Fruit fly (Drosophila melanogaster) whole organism, embryonic: Measurements from ENCODE around the gene Enoph.

ENCODE experiments used
- Atf-2 ChIP-seq: fragments of 200-800 bp; sonication (Bioruptor generic); optimal IDR thresholded peaks from 2 replicates; lab custom pipeline; 2016; ENCODE audit warnings: missing biosample characterization, missing genetic modification characterization
- Bteb2 ChIP-seq: fragments of 200-800 bp; sonication (Bioruptor generic); optimal IDR thresholded peaks from 2 replicates; lab custom pipeline; 2016; ENCODE audit warnings: missing biosample characterization, missing genetic modification characterization
- C15 ChIP-seq: fragments of 200-800 bp; sonication (Bioruptor generic); IDR thresholded peaks from 3 replicates; pipeline ENCODE4 v1.3.6; 2022; ENCODE audit warnings: missing biosample characterization, missing genetic modification characterization
- CG10979 ChIP-seq: fragments of 200-800 bp; sonication (Bioruptor generic); optimal IDR thresholded peaks from 2 replicates; lab custom pipeline; 2018; ENCODE audit warnings: missing biosample characterization, mild to moderate bottlenecking, missing genetic modification characterization, moderate library complexity
- CG12769 ChIP-seq: fragments of 200-800 bp; sonication (Bioruptor generic); optimal IDR thresholded peaks from 2 replicates; lab custom pipeline; 2019; ENCODE audit warnings: missing biosample characterization, mild to moderate bottlenecking, missing genetic modification characterization, moderate library complexity
- CG12942 ChIP-seq: fragments of 200-800 bp; sonication (Bioruptor generic); optimal IDR thresholded peaks from 3 replicates; lab custom pipeline; 2016; ENCODE audit warnings: missing biosample characterization, missing genetic modification characterization
- CG13624 ChIP-seq: fragments of 200-800 bp; sonication (Bioruptor generic); optimal IDR thresholded peaks from 2 replicates; lab custom pipeline; 2016; ENCODE audit warnings: missing biosample characterization, missing genetic modification characterization
- CG16779 ChIP-seq: fragments of 200-800 bp; sonication (Bioruptor generic); IDR thresholded peaks from 2 replicates; pipeline ENCODE4 v1.3.6; 2022; ENCODE audit warnings: missing biosample characterization, missing genetic modification characterization
- CG18262 ChIP-seq: fragments of 200-800 bp; optimal IDR thresholded peaks from 3 replicates; lab custom pipeline; 2019; ENCODE audit warnings: missing biosample characterization, mild to moderate bottlenecking, missing genetic modification characterization, moderate library complexity
- CG3163 ChIP-seq: fragments of 200-800 bp; sonication (Bioruptor generic); optimal IDR thresholded peaks from 3 replicates; lab custom pipeline; 2016; ENCODE audit warnings: missing biosample characterization, missing genetic modification characterization
- CG34422 ChIP-seq: fragments of 200-800 bp; sonication (Bioruptor generic); IDR thresholded peaks from 3 replicates; pipeline ENCODE4 v1.3.6; 2022; ENCODE audit warnings: missing biosample characterization, missing genetic modification characterization
- CG42726 ChIP-seq: fragments of 200-800 bp; sonication (Bioruptor generic); IDR thresholded peaks from 2 replicates; pipeline ENCODE4 v1.3.6; 2022; ENCODE audit warnings: missing biosample characterization, missing genetic modification characterization; ENCODE audit not compliant: partially characterized antibody
- CG4617 ChIP-seq: fragments of 200-800 bp; sonication (Bioruptor generic); optimal IDR thresholded peaks from 3 replicates; lab custom pipeline; 2016; ENCODE audit warnings: missing biosample characterization, missing genetic modification characterization, borderline replicate concordance
- CG4707 ChIP-seq: fragments of 200-800 bp; sonication (Bioruptor generic); optimal IDR thresholded peaks from 2 replicates; lab custom pipeline; 2018; ENCODE audit warnings: missing biosample characterization, mild to moderate bottlenecking, missing genetic modification characterization, moderate library complexity
- CG4854 ChIP-seq: fragments of 200-800 bp; sonication (Bioruptor generic); optimal IDR thresholded peaks from 2 replicates; lab custom pipeline; 2016; ENCODE audit warnings: missing biosample characterization, missing genetic modification characterization, inconsistent platforms
- CG6254 ChIP-seq: fragments of 200-800 bp; sonication (Bioruptor generic); optimal IDR thresholded peaks from 3 replicates; lab custom pipeline; 2017; ENCODE audit warnings: mild to moderate bottlenecking, missing biosample characterization, missing genetic modification reagents, missing genetic modification characterization
- CG7372 ChIP-seq: fragments of 200-800 bp; sonication (Bioruptor generic); IDR thresholded peaks from 2 replicates; pipeline ENCODE4 v1.3.6; 2022; ENCODE audit warnings: missing biosample characterization, missing genetic modification characterization
- D19A ChIP-seq: fragments of 200-800 bp; optimal IDR thresholded peaks from 3 replicates; lab custom pipeline; 2019; ENCODE audit warnings: missing biosample characterization, mild to moderate bottlenecking, missing genetic modification characterization, moderate library complexity
- Dip2 ChIP-seq: fragments of 200-800 bp; sonication (Bioruptor generic); IDR thresholded peaks from 2 replicates; pipeline ENCODE4 v1.3.6; 2022; ENCODE audit warnings: missing biosample characterization, missing genetic modification characterization
- Doc2 ChIP-seq: fragments of 200-800 bp; sonication (Bioruptor generic); IDR thresholded peaks from 2 replicates; pipeline ENCODE4 v1.3.6; 2022; ENCODE audit warnings: missing biosample characterization, missing genetic modification characterization
- ERR ChIP-seq: fragments of 200-800 bp; sonication (Bioruptor generic); optimal IDR thresholded peaks from 2 replicates; lab custom pipeline; 2016; ENCODE audit warnings: missing biosample characterization, missing genetic modification characterization
- Hand ChIP-seq: fragments of 200-800 bp; sonication (Bioruptor generic); optimal IDR thresholded peaks from 2 replicates; lab custom pipeline; 2017; ENCODE audit warnings: mild to moderate bottlenecking, missing biosample characterization, missing genetic modification reagents, missing genetic modification characterization
- Jarid2 ChIP-seq: fragments of 200-800 bp; sonication (Bioruptor generic); optimal IDR thresholded peaks from 3 replicates; lab custom pipeline; 2017; ENCODE audit warnings: mild to moderate bottlenecking, missing biosample characterization, missing genetic modification reagents, missing genetic modification characterization
- Mrtf ChIP-seq: fragments of 200-800 bp; sonication (Bioruptor generic); IDR thresholded peaks from 3 replicates; pipeline ENCODE4 v1.3.6; 2022; ENCODE audit warnings: missing biosample characterization, missing genetic modification characterization
- NK7.1 ChIP-seq: fragments of 200-800 bp; sonication (Bioruptor generic); optimal IDR thresholded peaks from 3 replicates; lab custom pipeline; 2016; ENCODE audit warnings: missing biosample characterization, missing genetic modification characterization
- Opbp ChIP-seq: fragments of 200-800 bp; sonication (Bioruptor generic); IDR thresholded peaks from 3 replicates; pipeline ENCODE4 v1.3.6; 2022; ENCODE audit warnings: missing biosample characterization, missing genetic modification characterization; ENCODE audit not compliant: partially characterized antibody
- Ravus ChIP-seq: fragments of 200-800 bp; sonication (Bioruptor generic); IDR thresholded peaks from 2 replicates; pipeline ENCODE4 v1.3.6; 2022; ENCODE audit warnings: missing biosample characterization, missing genetic modification characterization
- Usf ChIP-seq: fragments of 200-800 bp; sonication (Bioruptor generic); optimal IDR thresholded peaks from 2 replicates; lab custom pipeline; 2017; ENCODE audit warnings: missing genotype, missing biosample characterization, missing genetic modification characterization
- ato ChIP-seq: fragments of 200-800 bp; sonication (Bioruptor generic); IDR thresholded peaks from 2 replicates; pipeline ENCODE4 v1.3.6; 2022; ENCODE audit warnings: missing biosample characterization, missing genetic modification characterization; ENCODE audit not compliant: partially characterized antibody
- emc ChIP-seq: fragments of 200-800 bp; sonication (Bioruptor generic); optimal IDR thresholded peaks from 2 replicates; lab custom pipeline; 2016; ENCODE audit warnings: missing biosample characterization, missing genetic modification characterization
- gt ChIP-seq: fragments of 200-800 bp; sonication (Bioruptor generic); IDR thresholded peaks from 2 replicates; pipeline ENCODE4 v1.3.6; 2022; ENCODE audit warnings: missing biosample characterization, missing genetic modification characterization
- ind ChIP-seq: fragments of 200-800 bp; sonication (Bioruptor generic); optimal IDR thresholded peaks from 3 replicates; lab custom pipeline; 2016; ENCODE audit warnings: missing biosample characterization, missing genetic modification characterization
- nom ChIP-seq: fragments of 200-800 bp; sonication (Bioruptor generic); optimal IDR thresholded peaks from 2 replicates; lab custom pipeline; 2017; ENCODE audit warnings: missing biosample characterization, missing genetic modification characterization, mild to moderate bottlenecking, moderate library complexity, missing genetic modification reagents
- pan ChIP-seq, 4 experiments: fragments of >200 bp in 3 of 4; fragments of 200-800 bp in 1 of 4; sonication (Bioruptor generic) in 1 of 4; optimal IDR thresholded peaks in 3 of 4; IDR thresholded peaks in 1 of 4; 2 replicates each; pipeline versions ENCODE4 v1.3.6 to Lab custom; 2017 to 2022; ENCODE audit warnings: missing biosample characterization in 2 of 4, missing genetic modification characterization in 2 of 4, mixed read lengths in 1 of 4
- pros ChIP-seq: fragments of 200-800 bp; sonication (Bioruptor generic); optimal IDR thresholded peaks from 3 replicates; lab custom pipeline; 2019; ENCODE audit warnings: missing biosample characterization, mild to moderate bottlenecking, missing genetic modification characterization, moderate library complexity
- pzg ChIP-seq: fragments of 200-800 bp; sonication (Bioruptor generic); optimal IDR thresholded peaks from 3 replicates; lab custom pipeline; 2018; ENCODE audit warnings: missing biosample characterization, mild to moderate bottlenecking, missing genetic modification characterization, moderate library complexity
- rib ChIP-seq: fragments of 200-800 bp; sonication (Bioruptor generic); IDR thresholded peaks from 2 replicates; pipeline ENCODE4 v1.3.6; 2022; ENCODE audit warnings: missing biosample characterization, missing genetic modification characterization
- ro ChIP-seq: fragments of 200-800 bp; sonication (Bioruptor generic); IDR thresholded peaks from 2 replicates; pipeline ENCODE4 v1.3.6; 2022; ENCODE audit warnings: missing biosample characterization, missing genetic modification characterization
- schlank ChIP-seq: fragments of 200-800 bp; sonication (Bioruptor generic); optimal IDR thresholded peaks from 2 replicates; lab custom pipeline; 2018; ENCODE audit warnings: missing biosample characterization, mild to moderate bottlenecking, missing genetic modification characterization
- sens-2 ChIP-seq: fragments of 200-800 bp; sonication (Bioruptor generic); IDR thresholded peaks from 2 replicates; pipeline ENCODE4 v1.3.6; 2022; ENCODE audit warnings: missing biosample characterization, missing genetic modification characterization
- sqz ChIP-seq: fragments of 200-800 bp; sonication (Bioruptor generic); optimal IDR thresholded peaks from 3 replicates; lab custom pipeline; 2018; ENCODE audit warnings: missing biosample characterization, mild to moderate bottlenecking, missing genetic modification characterization
- tup ChIP-seq: fragments of 200-800 bp; sonication (Bioruptor generic); optimal IDR thresholded peaks from 2 replicates; lab custom pipeline; 2016; ENCODE audit warnings: missing biosample characterization, mild to moderate bottlenecking, missing genetic modification characterization, moderate library complexity
- tx ChIP-seq: fragments of 200-800 bp; sonication (Bioruptor generic); optimal IDR thresholded peaks from 2 replicates; lab custom pipeline; 2016; ENCODE audit warnings: missing biosample characterization, missing genetic modification characterization
- vvl ChIP-seq: fragments of 200-800 bp; sonication (Bioruptor generic); IDR thresholded peaks from 2 replicates; pipeline ENCODE4 v1.3.6; 2022; ENCODE audit warnings: missing biosample characterization, missing genetic modification characterization
- wdn ChIP-seq: fragments of 200-800 bp; sonication (Bioruptor generic); IDR thresholded peaks from 2 replicates; pipeline ENCODE4 v1.3.6; 2022; ENCODE audit warnings: missing biosample characterization, missing genetic modification characterization
- z ChIP-seq: fragments of 200-800 bp; sonication (Bioruptor generic); IDR thresholded peaks from 3 replicates; pipeline ENCODE4 v1.3.6; 2022; ENCODE audit warnings: missing biosample characterization, missing genetic modification characterization
- zf30C ChIP-seq: fragments of 200-800 bp; sonication (Bioruptor generic); optimal IDR thresholded peaks from 3 replicates; lab custom pipeline; 2018; ENCODE audit warnings: missing biosample characterization, mild to moderate bottlenecking, missing genetic modification characterization

Enoph gene

DNA sequence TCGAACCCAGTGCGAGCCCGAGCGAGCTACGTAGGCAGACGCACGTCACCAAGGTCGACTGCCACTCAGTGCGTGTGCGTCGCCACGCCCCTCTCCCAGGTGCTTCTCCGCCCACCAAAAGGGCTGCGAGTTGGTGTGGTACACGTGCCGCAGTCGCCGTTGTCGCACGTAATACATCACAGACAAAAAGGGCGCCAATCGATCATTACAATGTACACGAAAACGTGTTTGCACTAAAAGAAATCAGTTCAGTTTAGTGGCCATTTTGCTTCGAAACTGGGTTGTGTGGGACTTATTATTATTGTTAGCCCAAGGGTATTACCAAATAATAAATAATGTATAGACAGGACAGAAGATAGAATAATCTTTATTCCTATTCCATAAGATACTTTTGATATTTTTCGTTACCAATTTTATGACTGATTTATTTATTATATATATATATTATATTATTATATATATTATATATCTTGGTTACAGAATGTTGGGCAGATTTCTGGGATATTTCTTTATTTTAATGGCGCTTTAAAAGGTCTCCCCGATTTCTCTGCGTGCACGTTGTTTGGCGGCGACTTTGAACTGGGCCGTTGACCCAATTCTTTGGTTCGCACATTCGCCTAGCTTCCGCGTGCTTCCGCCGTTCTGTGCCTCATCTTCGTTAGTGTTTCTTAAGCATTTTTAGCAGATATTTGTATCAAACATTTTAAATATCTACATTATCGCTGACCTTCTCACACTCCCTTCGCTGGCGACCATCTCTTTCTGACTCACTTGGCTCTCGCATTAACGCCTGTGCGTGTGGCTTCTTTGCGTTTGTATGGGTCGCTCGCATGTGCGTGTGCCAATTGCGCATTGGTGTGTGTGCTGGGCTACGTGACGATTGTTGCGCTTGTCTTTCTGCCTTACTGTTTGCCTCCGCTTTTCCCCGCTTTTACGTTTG, 7.1 kb upstream of the Enoph start (continued):
- TF ChIP-seq pzg (GFP tag; lab: Kevin White, UChicago) = peak; percentile 0
- TF ChIP-seq tx (GFP tag; lab: Kevin White, UChicago) = no peak
- TF ChIP-seq rib (GFP tag; lab: Robert Waterston, UW) = peak; percentile 32
- no peak for TF ChIP-seq emc (GFP tag; lab: Kevin White, UChicago)
- no peak for TF ChIP-seq Atf-2 (GFP tag; lab: Kevin White, UChicago)
- peak; percentile 80 for TF ChIP-seq sqz (GFP tag; lab: Kevin White, UChicago)
- TF ChIP-seq Jarid2 = peak; percentile 48
- TF ChIP-seq ro (GFP tag; lab: Robert Waterston, UW) = no peak; the same call in 1 of the 2 replicates
- TF ChIP-seq CG12769 = peak; percentile 81
- peak in 1 of 2 experiments; percentile 23 for TF ChIP-seq pan (optimal IDR thresholded peaks at IDR 0.05; lab: Kevin White, UChicago)
- TF ChIP-seq pan (GFP tag; optimal IDR thresholded peaks at IDR 0.05 in 1 of 2, IDR thresholded peaks at IDR 0.05 in 1 of 2) = peak in 1 of 2 experiments; percentile 75
- TF ChIP-seq Usf (GFP tag; lab: Kevin White, UChicago) = peak; percentile 22
- peak; percentile 35 for TF ChIP-seq CG4707
- no peak for TF ChIP-seq Dip2
- peak; percentile 33; the same call in 1 of the 3 replicates for TF ChIP-seq Opbp (GFP tag; lab: Robert Waterston, UW)
- peak; percentile 42 for TF ChIP-seq Ravus (GFP tag; lab: Robert Waterston, UW)
- TF ChIP-seq CG12942 = peak; percentile 70
- peak; percentile 9 for TF ChIP-seq CG13624
- TF ChIP-seq CG3163 (GFP tag; lab: Kevin White, UChicago) = no peak
- TF ChIP-seq CG42726 = no peak
- TF ChIP-seq vvl (GFP tag; lab: Robert Waterston, UW) = peak; percentile 75
- TF ChIP-seq Hand (GFP tag; lab: Kevin White, UChicago) = peak; percentile 73
- TF ChIP-seq pros (GFP tag; lab: Kevin White, UChicago) = peak; percentile 36
- TF ChIP-seq Mrtf (GFP tag; lab: Robert Waterston, UW) = peak; percentile 66; the same call in 2 of the 3 replicates
- peak; percentile 23 for TF ChIP-seq schlank (tag; lab: Kevin White, UChicago)
- TF ChIP-seq z (GFP tag; lab: Robert Waterston, UW) = peak; percentile 26; the same call in 1 of the 3 replicates
- TF ChIP-seq gt = peak; percentile 45; the same call in 1 of the 2 replicates
- no peak for TF ChIP-seq ato
- peak; percentile 41 for TF ChIP-seq nom (GFP tag; lab: Kevin White, UChicago)
- TF ChIP-seq CG7372 (GFP tag; lab: Robert Waterston, UW) = peak; percentile 79
- TF ChIP-seq ind (GFP tag; lab: Kevin White, UChicago) = peak; percentile 83
- TF ChIP-seq sens-2 (GFP tag; lab: Robert Waterston, UW) = no peak
- peak; percentile 34 for TF ChIP-seq tup
- peak; percentile 92 for TF ChIP-seq zf30C
- peak; percentile 92 for TF ChIP-seq CG18262 (tag; lab: Kevin White, UChicago)
- TF ChIP-seq CG34422 = peak; percentile 70; the same call in 2 of the 3 replicates
- peak; percentile 73 for TF ChIP-seq CG6254 (GFP tag; lab: Kevin White, UChicago)
- TF ChIP-seq Doc2 (GFP tag; lab: Robert Waterston, UW) = no peak
- peak; percentile 24; the same call in 1 of the 2 replicates for TF ChIP-seq wdn (GFP tag; lab: Robert Waterston, UW)
- no peak for TF ChIP-seq C15 (GFP tag; lab: Robert Waterston, UW)
- TF ChIP-seq D19A (tag; lab: Kevin White, UChicago) = peak; percentile 86
- TF ChIP-seq ERR (GFP tag; lab: Kevin White, UChicago) = peak; percentile 38
- TF ChIP-seq NK7.1 (GFP tag; lab: Kevin White, UChicago) = no peak
- peak; percentile 88 for TF ChIP-seq CG10979
- no peak for TF ChIP-seq CG16779 (GFP tag; lab: Robert Waterston, UW)
- TF ChIP-seq Bteb2 = no peak
- peak; percentile 23 for TF ChIP-seq CG4854 (GFP tag; lab: Kevin White, UChicago)
- peak; percentile 17 for TF ChIP-seq CG4617 (GFP tag; lab: Kevin White, UChicago)
